Worm (Caenorhabditis elegans) whole organism, L4 larva: Measurements from ENCODE around the gene R07E3.6.

ENCODE experiments used
- jun-1 ChIP-seq: fragments of 150-350 bp; optimal IDR thresholded peaks from 2 replicates; lab custom pipeline; 2014; ENCODE audit warnings: missing biosample characterization, missing genetic modification reagents, missing genetic modification characterization
- nhr-28 ChIP-seq: fragments of 150-350 bp; optimal IDR thresholded peaks from 2 replicates; lab custom pipeline; 2014; ENCODE audit warnings: missing biosample characterization, missing genetic modification characterization
- snpc-4 ChIP-seq: fragments of 150-350 bp; optimal IDR thresholded peaks from 2 replicates; lab custom pipeline; 2014; ENCODE audit warnings: missing biosample characterization, missing genetic modification characterization

DNA sequence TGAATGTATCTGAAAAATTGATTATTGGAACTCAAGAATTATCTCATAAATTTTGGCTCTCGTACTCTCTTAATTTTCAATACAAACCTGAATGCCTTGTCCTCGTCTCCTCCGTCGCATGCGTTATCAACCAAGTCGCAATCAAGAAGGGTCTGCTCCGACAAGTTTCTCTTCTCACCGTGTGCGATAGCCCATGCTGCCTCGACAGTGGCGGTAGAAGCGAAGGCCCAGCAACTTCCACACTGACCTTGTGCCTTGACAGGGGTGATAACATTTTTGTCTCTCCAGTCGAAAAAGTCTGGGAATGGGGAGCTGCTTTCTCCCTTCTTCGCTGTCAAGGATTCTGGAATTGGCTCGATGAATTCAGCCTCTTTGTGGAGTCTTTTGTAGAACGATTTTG, 22.5 kb downstream of the R07E3.6 start:
- TF ChIP-seq nhr-28 (tag; lab: Kevin White, UChicago), result no peak
- no peak for TF ChIP-seq jun-1 (tag; lab: Kevin White, UChicago)
- TF ChIP-seq snpc-4 (tag; lab: Kevin White, UChicago), result no peak
